Worm (Caenorhabditis elegans) whole organism, L1 larva: ENCODE results near the gene teg-1.

Experiments used
- aly-2 ChIP-seq: fragments of 150-350 bp; optimal IDR thresholded peaks from 2 replicates; lab custom pipeline; 2014; ENCODE audit warnings: missing biosample characterization, missing genetic modification characterization
- blmp-1 ChIP-seq: fragments of 150-350 bp; optimal IDR thresholded peaks from 2 replicates; lab custom pipeline; 2014; ENCODE audit warnings: missing biosample characterization, missing genetic modification characterization
- fkh-8 ChIP-seq: sonication (generic microtip); optimal IDR thresholded peaks from 2 replicates; lab custom pipeline; 2016; ENCODE audit warnings: mild to moderate bottlenecking, missing genetic modification characterization, missing compliant biosample characterization
- hlh-17 ChIP-seq: fragments of 200-800 bp; sonication (Bioruptor generic); optimal IDR thresholded peaks from 2 replicates; lab custom pipeline; 2018; ENCODE audit warnings: missing genetic modification characterization, mild to moderate bottlenecking, missing compliant biosample characterization, moderate library complexity, borderline replicate concordance
- lir-3 ChIP-seq: sonication (generic microtip); optimal IDR thresholded peaks from 2 replicates; lab custom pipeline; 2016; ENCODE audit warnings: mild to moderate bottlenecking, missing genetic modification characterization, moderate library complexity, missing compliant biosample characterization; ENCODE audit not compliant: poor library complexity
- mdl-1 ChIP-seq, 2 experiments: fragments of 150-350 bp; optimal IDR thresholded peaks; 2 replicates each; lab custom pipeline; 2014 to 2017; ENCODE audit warnings: missing biosample characterization in 2 of 2, missing genetic modification characterization in 2 of 2, inconsistent platforms in 1 of 2
- mep-1 ChIP-seq: fragments of 150-350 bp; optimal IDR thresholded peaks from 2 replicates; lab custom pipeline; 2014; ENCODE audit warnings: missing biosample characterization, missing genetic modification characterization
- nhr-76 ChIP-seq: sonication (generic microtip); optimal IDR thresholded peaks from 2 replicates; lab custom pipeline; 2017; ENCODE audit warnings: missing biosample characterization, missing genetic modification characterization
- nhr-77 ChIP-seq: fragments of 150-350 bp; optimal IDR thresholded peaks from 2 replicates; lab custom pipeline; 2014; ENCODE audit warnings: missing biosample characterization, missing genetic modification characterization
- pax-3 ChIP-seq: fragments of 200-800 bp; sonication (Bioruptor generic); optimal IDR thresholded peaks from 2 replicates; lab custom pipeline; 2018; ENCODE audit warnings: mild to moderate bottlenecking, missing genetic modification characterization, moderate library complexity, missing compliant biosample characterization
- rnt-1 ChIP-seq: sonication (generic microtip); optimal IDR thresholded peaks from 2 replicates; lab custom pipeline; 2016; ENCODE audit warnings: mild to moderate bottlenecking, missing genetic modification characterization, moderate library complexity, missing compliant biosample characterization
- snpc-4 ChIP-seq: fragments of 150-350 bp; optimal IDR thresholded peaks from 2 replicates; lab custom pipeline; 2014; ENCODE audit warnings: missing biosample characterization, missing genetic modification characterization
- tlp-1 ChIP-seq: fragments of 150-350 bp; optimal IDR thresholded peaks from 2 replicates; lab custom pipeline; 2014; ENCODE audit warnings: missing biosample characterization, missing genetic modification characterization
- ztf-11 ChIP-seq, 2 experiments: sonication (generic microtip); optimal IDR thresholded peaks; 2 replicates each; lab custom pipeline; 2016 to 2017; ENCODE audit warnings: missing genetic modification characterization in 2 of 2, missing biosample characterization in 1 of 2, missing compliant biosample characterization in 1 of 2

ce11 chrIII:11287340-11287739, 30.7 kb downstream of the teg-1 start:
- TF ChIP-seq nhr-77 (no peak), hlh-17 (no peak), mdl-1 (tag; optimal IDR thresholded peaks at IDR 0.05; lab: Kevin White, UChicago) (no peak), mep-1 (tag; lab: Kevin White, UChicago) (no peak), rnt-1 (tag; lab: Kevin White, UChicago) (no peak), fkh-8 (tag; lab: Kevin White, UChicago) (no peak), aly-2 (tag; lab: Kevin White, UChicago) (no peak), tlp-1 (tag; lab: Kevin White, UChicago) (no peak), nhr-76 (no peak), ztf-11 (tag; optimal IDR thresholded peaks at IDR 0.05; lab: Kevin White, UChicago) (no peak), lir-3 (no peak), pax-3 (tag; lab: Kevin White, UChicago) (no peak), snpc-4 (tag; lab: Kevin White, UChicago) (no peak), blmp-1 (tag; lab: Kevin White, UChicago) (no peak)
